Worm (Caenorhabditis elegans): ENCODE data around the gene clk-1.

Gene clk-1

DNA sequence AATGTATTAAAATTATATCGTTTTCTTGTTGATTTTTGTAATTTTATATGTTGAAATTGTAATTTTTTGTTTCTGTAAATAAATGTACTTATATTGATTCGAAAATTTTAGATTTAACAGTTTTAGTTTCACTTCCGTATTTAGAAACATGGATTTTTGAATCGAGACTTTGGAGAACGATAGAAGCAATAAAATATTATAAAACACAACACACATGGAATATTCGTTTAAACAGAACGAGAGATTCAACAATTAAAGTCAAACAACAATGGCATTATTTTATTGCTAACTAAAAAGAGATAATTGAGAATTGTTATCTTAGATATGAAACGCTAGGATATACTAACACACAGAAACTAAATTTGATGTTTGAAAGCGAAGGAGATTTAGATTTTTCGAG, 9.2 kb upstream of the clk-1 start:
- TF ChIP-seq lin-40 (tag; optimal IDR thresholded peaks at IDR 0.05) = no peak
- TF ChIP-seq lir-1 (GFP tag; conservative IDR thresholded peaks at IDR 0.05) = no peak
- no peak for TF ChIP-seq let-526 (GFP tag; IDR thresholded peaks at IDR 0.05)
- TF ChIP-seq C17E4.6 (GFP tag; IDR thresholded peaks at IDR 0.05) = no peak
- TF ChIP-seq nfya-2 (GFP tag; IDR thresholded peaks at IDR 0.05) = no peak
- peak in 1 of 2 experiments; percentile 19 for TF ChIP-seq let-607 (tag; optimal IDR thresholded peaks at IDR 0.05)
- no peak for TF ChIP-seq mxl-1 (tag; optimal IDR thresholded peaks at IDR 0.05)
- 0 out of 2 replicates have a peak, but pooled peaks have one; percentile 0 for TF ChIP-seq ztf-28 (GFP tag; IDR thresholded peaks at IDR 0.05)
- peak in 1 of 3 experiments; percentile 13 for TF ChIP-seq lin-35 (GFP tag; optimal IDR thresholded peaks at IDR 0.05)

ce11 chrIII:5269814-5270213, 7.9 kb upstream of the clk-1 start, which contains the start of gene ZC395.4:
Gene ZC395.4, plus strand, starts transcription at chrIII:5270114.
- no peak for TF ChIP-seq nfya-2 (GFP tag; IDR thresholded peaks at IDR 0.05)
- TF ChIP-seq F22D6.2 (tag; optimal IDR thresholded peaks at IDR 0.05) = no peak
- no peak for TF ChIP-seq pbrm-1 (GFP tag; IDR thresholded peaks at IDR 0.05)
- TF ChIP-seq let-607 (tag; optimal IDR thresholded peaks at IDR 0.05) = no peak
- no peak for TF ChIP-seq lin-40 (tag; optimal IDR thresholded peaks at IDR 0.05)
- TF ChIP-seq madf-8 (GFP tag; conservative IDR thresholded peaks at IDR 0.05) = no peak
- no peak for TF ChIP-seq lir-1 (GFP tag; conservative IDR thresholded peaks at IDR 0.05)
- TF ChIP-seq ceh-91 (GFP tag; IDR thresholded peaks at IDR 0.05) = no peak
- no peak for TF ChIP-seq ceh-27 (GFP tag; optimal IDR thresholded peaks at IDR 0.05)
- no peak for TF ChIP-seq hlh-26 (GFP tag; conservative IDR thresholded peaks at IDR 0.05)
- no peak for TF ChIP-seq ztf-22 (GFP tag; optimal IDR thresholded peaks at IDR 0.05)
- TF ChIP-seq F33H1.4 (GFP tag; IDR thresholded peaks at IDR 0.05) = no peak
- no peak for TF ChIP-seq sptf-2 (GFP tag; optimal IDR thresholded peaks at IDR 0.05)
- no peak for TF ChIP-seq bed-1 (GFP tag; IDR thresholded peaks at IDR 0.05)
- no peak for TF ChIP-seq ztf-18 (tag; optimal IDR thresholded peaks at IDR 0.05)
- TF ChIP-seq F23B12.7 (tag; optimal IDR thresholded peaks at IDR 0.05; ENCODE audit: insufficient read depth) = no peak
- TF ChIP-seq sdz-38 (tag; optimal IDR thresholded peaks at IDR 0.05) = no peak
- no peak for TF ChIP-seq B0019.2 (GFP tag; conservative IDR thresholded peaks at IDR 0.05)
- no peak for TF ChIP-seq dox-1 (GFP tag; IDR thresholded peaks at IDR 0.05)
- TF ChIP-seq gei-17 (GFP tag; optimal IDR thresholded peaks at IDR 0.05) = no peak

- TF ChIP-seq cebp-1 (GFP tag; IDR thresholded peaks at IDR 0.05) (no peak), cebp-1 (tag; optimal IDR thresholded peaks at IDR 0.05) (peak; percentile 38), lin-54 (GFP tag; optimal IDR thresholded peaks at IDR 0.05) (peak; percentile 45), ztf-6 (GFP tag; IDR thresholded peaks at IDR 0.05) (no peak), gei-17 (GFP tag; optimal IDR thresholded peaks at IDR 0.05) (no peak), tlf-1 (GFP tag; optimal IDR thresholded peaks at IDR 0.05) (peak; percentile 29), snpc-1.1 (tag; optimal IDR thresholded peaks at IDR 0.05; ENCODE audit: insufficient read depth) (peak; percentile 54), lir-1 (GFP tag; conservative IDR thresholded peaks at IDR 0.05) (no peak), sptf-2 (GFP tag; optimal IDR thresholded peaks at IDR 0.05) (no peak), bed-2 (GFP tag; IDR thresholded peaks at IDR 0.05) (no peak), unc-62 (GFP tag; optimal IDR thresholded peaks at IDR 0.05) (no peak), attf-5 (GFP tag; optimal IDR thresholded peaks at IDR 0.05) (no peak), tbp1 (GFP tag; optimal IDR thresholded peaks at IDR 0.05) (peak; percentile 13), F39B2.1 (GFP tag; IDR thresholded peaks at IDR 0.05) (no peak), T07F8.4 (tag; optimal IDR thresholded peaks at IDR 0.05) (no peak), ztf-18 (tag; optimal IDR thresholded peaks at IDR 0.05) (no peak), lag-1 (GFP tag; IDR thresholded peaks at IDR 0.05) (no peak), nfya-1 (tag; optimal IDR thresholded peaks at IDR 0.05; ENCODE audit: borderline replicate concordance, insufficient read depth) (no peak), hsf-1 (GFP tag; IDR thresholded peaks at IDR 0.05) (peak; percentile 52; the same call in 1 of the 2 replicates), hrde-1 (tag; optimal IDR thresholded peaks at IDR 0.05; ENCODE audit: borderline replicate concordance) (no peak), Y56A3A.18 (GFP tag; IDR thresholded peaks at IDR 0.05) (no peak), nhr-80 (tag; optimal IDR thresholded peaks at IDR 0.05) (no peak), him-1 (tag; optimal IDR thresholded peaks at IDR 0.05) (no peak), Y95B8A.8 (GFP tag; IDR thresholded peaks at IDR 0.05) (no peak), nfya-2 (GFP tag; IDR thresholded peaks at IDR 0.05) (no peak)
Measured at ce11 chrIII:5273396-5273857, 4.3 kb upstream of the clk-1 start, which contains the start of gene ztf-8. Gene ztf-8, minus strand, starts transcription at chrIII:5273471.

Data from whole organism, young adult.